Fruit fly (Drosophila melanogaster) whole organism, embryonic: ENCODE measurements around the gene CG9799.

ENCODE experiments used
- Antp ChIP-seq: fragments of 200-800 bp; sonication (Bioruptor generic); optimal IDR thresholded peaks from 3 replicates; lab custom pipeline; 2016; ENCODE audit warnings: missing biosample characterization, missing genetic modification characterization
- CG10209 ChIP-seq: fragments of 200-800 bp; sonication (Bioruptor generic); optimal IDR thresholded peaks from 3 replicates; lab custom pipeline; 2017; ENCODE audit warnings: missing biosample characterization, mild to moderate bottlenecking, missing genetic modification characterization, missing genetic modification reagents
- CG11504 ChIP-seq: fragments of 200-800 bp; sonication (Bioruptor generic); optimal IDR thresholded peaks from 3 replicates; lab custom pipeline; 2019; ENCODE audit warnings: missing biosample characterization, mild to moderate bottlenecking, missing genetic modification characterization, moderate library complexity
- CG11696 ChIP-seq: fragments of 200-800 bp; sonication (Bioruptor generic); IDR thresholded peaks from 2 replicates; pipeline ENCODE4 v1.3.6; 2022; ENCODE audit warnings: missing biosample characterization, missing genetic modification characterization
- CG13775 ChIP-seq: fragments of 200-800 bp; sonication (Bioruptor generic); optimal IDR thresholded peaks from 3 replicates; lab custom pipeline; 2017; ENCODE audit warnings: missing biosample characterization, mild to moderate bottlenecking, missing genetic modification characterization
- CG14441 ChIP-seq: fragments of 200-800 bp; sonication (Bioruptor generic); IDR thresholded peaks from 2 replicates; pipeline ENCODE4 v1.3.6; 2022; ENCODE audit warnings: missing biosample characterization, missing genetic modification characterization
- CG15269 ChIP-seq: fragments of 200-800 bp; sonication (Bioruptor generic); optimal IDR thresholded peaks from 2 replicates; lab custom pipeline; 2018; ENCODE audit warnings: missing biosample characterization, mild to moderate bottlenecking, missing genetic modification characterization, moderate library complexity
- CG15479 ChIP-seq: fragments of 200-800 bp; sonication (Bioruptor generic); optimal IDR thresholded peaks from 3 replicates; lab custom pipeline; 2019; ENCODE audit warnings: missing biosample characterization, mild to moderate bottlenecking, missing genetic modification characterization, moderate library complexity
- CG15601 ChIP-seq: fragments of 200-800 bp; sonication (Bioruptor generic); optimal IDR thresholded peaks from 3 replicates; lab custom pipeline; 2019; ENCODE audit warnings: missing biosample characterization, mild to moderate bottlenecking, missing genetic modification characterization, moderate library complexity
- CG1603 ChIP-seq: fragments of 200-800 bp; sonication (Bioruptor generic); optimal IDR thresholded peaks from 2 replicates; lab custom pipeline; 2019; ENCODE audit warnings: missing biosample characterization, mild to moderate bottlenecking, missing genetic modification characterization, moderate library complexity
- CG18476 ChIP-seq: fragments of 200-800 bp; sonication (Bioruptor generic); optimal IDR thresholded peaks from 2 replicates; lab custom pipeline; 2016; ENCODE audit warnings: missing biosample characterization, mild to moderate bottlenecking, missing genetic modification characterization
- CG2202 ChIP-seq: fragments of 200-800 bp; sonication (Bioruptor generic); optimal IDR thresholded peaks from 2 replicates; lab custom pipeline; 2018; ENCODE audit warnings: missing biosample characterization, mild to moderate bottlenecking, missing genetic modification characterization
- CG31441 ChIP-seq: fragments of 200-800 bp; sonication (Bioruptor generic); IDR thresholded peaks from 2 replicates; pipeline ENCODE4 v1.3.6; 2022; ENCODE audit warnings: missing biosample characterization, missing genetic modification characterization
- CG33557 ChIP-seq: fragments of 200-800 bp; sonication (Bioruptor generic); optimal IDR thresholded peaks from 2 replicates; lab custom pipeline; 2019; ENCODE audit warnings: missing biosample characterization, mild to moderate bottlenecking, missing genetic modification characterization, moderate library complexity
- CG4404 ChIP-seq: fragments of 200-800 bp; sonication (Bioruptor generic); IDR thresholded peaks from 2 replicates; pipeline ENCODE4 v1.3.6; 2022; ENCODE audit warnings: missing biosample characterization, missing genetic modification characterization
- CG6254 ChIP-seq: fragments of 200-800 bp; sonication (Bioruptor generic); optimal IDR thresholded peaks from 3 replicates; lab custom pipeline; 2017; ENCODE audit warnings: mild to moderate bottlenecking, missing biosample characterization, missing genetic modification reagents, missing genetic modification characterization
- CG7271 ChIP-seq: fragments of 200-800 bp; sonication (Bioruptor generic); optimal IDR thresholded peaks from 2 replicates; lab custom pipeline; 2018; ENCODE audit warnings: missing biosample characterization, mild to moderate bottlenecking, missing genetic modification characterization, moderate library complexity
- CG8765 ChIP-seq: fragments of 200-800 bp; sonication (Bioruptor generic); IDR thresholded peaks from 2 replicates; pipeline ENCODE4 v1.3.6; 2022; ENCODE audit warnings: missing biosample characterization, missing genetic modification characterization
- CG8924 ChIP-seq: fragments of 200-800 bp; optimal IDR thresholded peaks from 3 replicates; lab custom pipeline; 2019; ENCODE audit warnings: missing biosample characterization, mild to moderate bottlenecking, missing genetic modification characterization, moderate library complexity
- D19A ChIP-seq: fragments of 200-800 bp; optimal IDR thresholded peaks from 3 replicates; lab custom pipeline; 2019; ENCODE audit warnings: missing biosample characterization, mild to moderate bottlenecking, missing genetic modification characterization, moderate library complexity
- HLH54F ChIP-seq: fragments of 200-800 bp; sonication (Bioruptor generic); optimal IDR thresholded peaks from 3 replicates; lab custom pipeline; 2016; ENCODE audit warnings: missing biosample characterization, missing genetic modification characterization
- Sry-δ ChIP-seq: fragments of 200-800 bp; sonication (Bioruptor generic); optimal IDR thresholded peaks from 2 replicates; lab custom pipeline; 2016; ENCODE audit warnings: missing biosample characterization, missing genetic modification characterization
- Ssrp ChIP-seq: fragments of 200-800 bp; sonication (Bioruptor generic); optimal IDR thresholded peaks from 2 replicates; lab custom pipeline; 2018; ENCODE audit warnings: missing biosample characterization, mild to moderate bottlenecking, missing genetic modification characterization, moderate library complexity
- ac ChIP-seq: fragments of 200-800 bp; sonication (Bioruptor generic); optimal IDR thresholded peaks from 3 replicates; lab custom pipeline; 2017; ENCODE audit warnings: missing biosample characterization, mild to moderate bottlenecking, missing genetic modification characterization
- az2 ChIP-seq: fragments of 200-800 bp; sonication (Bioruptor generic); optimal IDR thresholded peaks from 3 replicates; lab custom pipeline; 2016; ENCODE audit warnings: missing biosample characterization, missing genetic modification characterization
- cad ChIP-seq: fragments of >200 bp; optimal IDR thresholded peaks from 2 replicates; lab custom pipeline; 2017; ENCODE audit warnings: missing biosample characterization, missing genetic modification characterization
- chinmo ChIP-seq: fragments of 200-800 bp; sonication (Bioruptor generic); IDR thresholded peaks from 4 replicates; pipeline ENCODE4 v1.3.6; 2022; ENCODE audit warnings: missing biosample characterization, missing genetic modification characterization; ENCODE audit not compliant: partially characterized antibody
- dan ChIP-seq: fragments of 200-800 bp; sonication (Bioruptor generic); IDR thresholded peaks from 2 replicates; pipeline ENCODE4 v1.3.6; 2022; ENCODE audit warnings: missing biosample characterization, missing genetic modification characterization
- fd102C ChIP-seq: fragments of 200-800 bp; sonication (Bioruptor generic); optimal IDR thresholded peaks from 2 replicates; lab custom pipeline; 2018; ENCODE audit warnings: missing biosample characterization, mild to moderate bottlenecking, missing genetic modification characterization, moderate library complexity
- fd96Cb ChIP-seq: fragments of 200-800 bp; sonication (Bioruptor generic); optimal IDR thresholded peaks from 2 replicates; lab custom pipeline; 2018; ENCODE audit warnings: missing biosample characterization, mild to moderate bottlenecking, missing genetic modification characterization, moderate library complexity
- gcm ChIP-seq: fragments of 200-800 bp; sonication (Bioruptor generic); optimal IDR thresholded peaks from 2 replicates; lab custom pipeline; 2019; ENCODE audit warnings: missing biosample characterization, mild to moderate bottlenecking, missing genetic modification characterization, moderate library complexity
- gem ChIP-seq: fragments of 200-800 bp; sonication (Bioruptor generic); optimal IDR thresholded peaks from 2 replicates; lab custom pipeline; 2019; ENCODE audit warnings: missing biosample characterization, mild to moderate bottlenecking, missing genetic modification characterization, moderate library complexity
- gsb-n ChIP-seq: fragments of 200-800 bp; sonication (Bioruptor generic); optimal IDR thresholded peaks from 3 replicates; lab custom pipeline; 2018; ENCODE audit warnings: missing biosample characterization, mild to moderate bottlenecking, missing genetic modification characterization
- insv ChIP-seq, 2 experiments: fragments of 200-800 bp; sonication (Bioruptor generic); optimal IDR thresholded peaks; 3 replicates each; lab custom pipeline; 2016 to 2018; ENCODE audit warnings: missing biosample characterization in 2 of 2, missing genetic modification characterization in 2 of 2
- luna ChIP-seq: fragments of 200-800 bp; sonication (Bioruptor generic); optimal IDR thresholded peaks from 2 replicates; lab custom pipeline; 2016; ENCODE audit warnings: missing biosample characterization, missing genetic modification characterization
- nmo ChIP-seq: fragments of 200-800 bp; sonication (Bioruptor generic); optimal IDR thresholded peaks from 2 replicates; lab custom pipeline; 2018; ENCODE audit warnings: missing biosample characterization, mild to moderate bottlenecking, missing genetic modification characterization, moderate library complexity
- ranshi ChIP-seq: fragments of 200-800 bp; sonication (Bioruptor generic); IDR thresholded peaks from 2 replicates; pipeline ENCODE4 v1.3.6; 2022; ENCODE audit warnings: missing biosample characterization, missing genetic modification characterization
- row ChIP-seq: fragments of 200-800 bp; sonication (Bioruptor generic); IDR thresholded peaks from 3 replicates; pipeline ENCODE4 v1.3.6; 2022; ENCODE audit warnings: missing biosample characterization, missing genetic modification characterization
- sc ChIP-seq, 3 experiments: fragments of >200 bp in 2 of 3; fragments of 200-800 bp in 1 of 3; sonication (Bioruptor generic) in 1 of 3; optimal IDR thresholded peaks; 2 replicates in 2 of 3; 3 replicates in 1 of 3; lab custom pipeline; 2017; ENCODE audit warnings: mild to moderate bottlenecking in 1 of 3, missing biosample characterization in 1 of 3, missing genetic modification characterization in 1 of 3, missing genetic modification reagents in 1 of 3
- schlank ChIP-seq: fragments of 200-800 bp; sonication (Bioruptor generic); optimal IDR thresholded peaks from 2 replicates; lab custom pipeline; 2018; ENCODE audit warnings: missing biosample characterization, mild to moderate bottlenecking, missing genetic modification characterization
- sens-2 ChIP-seq: fragments of 200-800 bp; sonication (Bioruptor generic); IDR thresholded peaks from 2 replicates; pipeline ENCODE4 v1.3.6; 2022; ENCODE audit warnings: missing biosample characterization, missing genetic modification characterization
- so ChIP-seq: fragments of 200-800 bp; sonication (Bioruptor generic); IDR thresholded peaks from 3 replicates; pipeline ENCODE4 v1.3.6; 2022; ENCODE audit warnings: missing biosample characterization, missing genetic modification characterization
- stwl ChIP-seq: fragments of 200-800 bp; sonication (Bioruptor generic); optimal IDR thresholded peaks from 3 replicates; lab custom pipeline; 2018; ENCODE audit warnings: missing biosample characterization, mild to moderate bottlenecking, missing genetic modification characterization, moderate library complexity
- zen2 ChIP-seq: fragments of 200-800 bp; sonication (Bioruptor generic); IDR thresholded peaks from 3 replicates; pipeline ENCODE4 v1.3.6; 2022; ENCODE audit warnings: missing biosample characterization, missing genetic modification characterization; ENCODE audit not compliant: partially characterized antibody
- zfh1 ChIP-seq: fragments of 200-800 bp; sonication (Bioruptor generic); IDR thresholded peaks from 3 replicates; pipeline ENCODE4 v1.3.6; 2022; ENCODE audit warnings: missing biosample characterization, missing genetic modification characterization

CG9799 gene

DNA sequence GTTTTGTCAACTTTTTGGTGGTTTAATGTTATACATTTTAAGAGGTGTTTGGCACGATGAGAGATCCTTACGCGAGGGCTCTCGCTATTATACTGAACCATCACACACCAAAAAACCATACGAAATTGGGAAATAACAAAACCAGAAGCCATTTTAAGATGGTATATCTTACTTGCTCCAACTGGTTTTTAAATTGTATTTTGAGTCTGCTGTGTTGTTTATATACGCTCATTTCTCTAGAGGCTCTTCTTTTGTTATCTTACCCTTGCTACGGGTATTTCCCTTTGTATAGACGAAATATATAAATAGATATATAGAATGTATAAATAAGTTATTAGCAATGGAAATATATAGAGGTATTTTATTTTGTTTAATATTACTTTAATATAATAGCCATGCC is 18.4 kb upstream of the CG9799 start, which contains the start of gene yellow-e2:
Gene yellow-e2 (minus strand): TSS at position 101 of the 400 bp plus-strand sequence.
- peak; percentile 77 for TF ChIP-seq D19A (tag; lab: Kevin White, UChicago)
- peak in 1 of 2 experiments; percentile 25 for TF ChIP-seq insv (GFP tag; optimal IDR thresholded peaks at IDR 0.05; lab: Kevin White, UChicago)
- TF ChIP-seq CG6254 (GFP tag; lab: Kevin White, UChicago) = no peak
- TF ChIP-seq Antp (GFP tag; lab: Kevin White, UChicago) = no peak
- TF ChIP-seq dan (GFP tag; lab: Robert Waterston, UW) = no peak
- no peak for TF ChIP-seq CG14441 (GFP tag; lab: Robert Waterston, UW)
- TF ChIP-seq CG8924 (tag; lab: Kevin White, UChicago) = peak; percentile 27
- TF ChIP-seq CG1603 (tag; lab: Kevin White, UChicago) = no peak
- TF ChIP-seq CG15269 (tag; lab: Kevin White, UChicago) = peak; percentile 23
- TF ChIP-seq CG11504 (tag; lab: Kevin White, UChicago) = peak; percentile 3
- TF ChIP-seq so (GFP tag; lab: Robert Waterston, UW) = no peak
- TF ChIP-seq gem (tag; lab: Kevin White, UChicago) = peak; percentile 29

DNA sequence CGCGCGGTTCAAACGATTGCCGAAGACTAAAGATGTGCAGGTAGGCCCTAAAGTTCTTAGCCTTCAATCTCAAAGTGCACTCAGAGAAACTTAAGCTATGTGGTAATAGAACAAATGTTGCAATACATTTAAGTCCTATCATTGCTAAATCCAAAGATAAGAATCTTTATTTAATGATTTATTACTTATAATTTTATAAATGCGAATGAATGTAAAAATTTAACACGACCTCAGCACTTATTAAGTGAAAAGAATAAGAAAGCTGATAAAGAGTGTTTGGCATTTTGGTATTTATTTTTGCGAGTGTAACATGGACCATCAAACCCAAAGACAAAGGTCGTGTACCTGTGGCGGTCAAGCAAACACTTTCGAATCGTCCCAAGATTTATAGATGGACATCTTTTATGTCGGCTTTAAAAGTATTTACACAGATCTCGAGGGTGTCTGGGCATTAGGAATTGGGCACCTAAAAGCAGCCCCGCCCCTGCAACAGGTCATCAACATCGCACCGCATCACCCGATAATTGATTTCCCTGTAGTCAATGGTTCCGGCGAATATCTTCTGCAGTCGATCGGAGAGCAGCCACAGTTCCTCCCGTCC is 16.4 kb upstream of the CG9799 start, which contains the start of gene yellow-e3:
Gene yellow-e3 (minus strand): TSS at position 30 of the 601 bp plus-strand sequence.
- TF ChIP-seq CG18476 (GFP tag; lab: Kevin White, UChicago) (no peak), gem (tag; lab: Kevin White, UChicago) (peak; percentile 65), Sry-δ (GFP tag; lab: Kevin White, UChicago) (no peak), CG11504 (tag; lab: Kevin White, UChicago) (peak; percentile 6), sc (optimal IDR thresholded peaks at IDR 0.05; lab: Kevin White, UChicago) (no peak), sc (GFP tag; optimal IDR thresholded peaks at IDR 0.05; lab: Kevin White, UChicago) (peak; percentile 5), ranshi (GFP tag; lab: Robert Waterston, UW) (no peak), az2 (GFP tag; lab: Kevin White, UChicago) (peak; percentile 34), CG4404 (GFP tag; lab: Robert Waterston, UW) (peak; percentile 73), CG33557 (peak; percentile 81), CG2202 (peak; percentile 38), row (GFP tag; lab: Robert Waterston, UW) (peak; percentile 53), zfh1 (GFP tag; lab: Robert Waterston, UW) (peak; percentile 64; the same call in 2 of the 3 replicates), luna (GFP tag; lab: Kevin White, UChicago) (no peak), CG8765 (GFP tag; lab: Robert Waterston, UW) (peak; percentile 39; the same call in 1 of the 2 replicates), fd102C (peak; percentile 64), CG15601 (tag; lab: Kevin White, UChicago) (peak; percentile 24), fd96Cb (tag; lab: Kevin White, UChicago) (peak; percentile 20), CG6254 (GFP tag; lab: Kevin White, UChicago) (peak; percentile 37), sens-2 (GFP tag; lab: Robert Waterston, UW) (no peak), CG10209 (GFP tag; lab: Kevin White, UChicago) (no peak), CG13775 (peak; percentile 30), Antp (GFP tag; lab: Kevin White, UChicago) (no peak), zen2 (no peak), stwl (peak; percentile 11), CG31441 (GFP tag; lab: Robert Waterston, UW) (0 out of 2 replicates have a peak, but pooled peaks have one; percentile 35), nmo (GFP tag; lab: Kevin White, UChicago) (peak; percentile 41), cad (GFP tag; lab: Kevin White, UChicago) (peak; percentile 38), gsb-n (peak; percentile 39), gcm (GFP tag; lab: Kevin White, UChicago) (peak; percentile 29), HLH54F (GFP tag; lab: Kevin White, UChicago) (no peak), CG7271 (peak; percentile 86), chinmo (GFP tag; lab: Robert Waterston, UW) (no peak), Ssrp (tag; lab: Kevin White, UChicago) (peak; percentile 17), CG15479 (GFP tag; lab: Kevin White, UChicago) (peak; percentile 84), CG11696 (GFP tag; lab: Robert Waterston, UW) (no peak), schlank (tag; lab: Kevin White, UChicago) (no peak), ac (GFP tag; lab: Kevin White, UChicago) (peak; percentile 42)
